Worm (Caenorhabditis elegans): ENCODE data around the gene art-1.

Gene art-1

ce11 chrII:6994677-6995076, 22.6 kb upstream of the art-1 start, which contains the start of gene unc-104 (continued):
- no peak for TF ChIP-seq nhr-129 (tag; optimal IDR thresholded peaks at IDR 0.05)
- no peak for TF ChIP-seq nhr-10 (tag; optimal IDR thresholded peaks at IDR 0.05)
- TF ChIP-seq sma-3 (GFP tag; optimal IDR thresholded peaks at IDR 0.05): no peak

ce11 chrII:6992949-6993348, 20.9 kb upstream of the art-1 start:
- TF ChIP-seq zag-1 (tag; optimal IDR thresholded peaks at IDR 0.05) (peak; percentile 88), ztf-4 (tag; optimal IDR thresholded peaks at IDR 0.05) (peak; percentile 40), lsy-2 (tag; optimal IDR thresholded peaks at IDR 0.05) (peak; percentile 32 to 75), snpc-4 (tag; optimal IDR thresholded peaks at IDR 0.05) (peak; percentile 26), C34F6.9 (tag; optimal IDR thresholded peaks at IDR 0.05) (peak; percentile 83), ztf-11 (tag; optimal IDR thresholded peaks at IDR 0.05) (no peak), mab-5 (tag; optimal IDR thresholded peaks at IDR 0.05) (peak; percentile 24), nhr-12 (tag; optimal IDR thresholded peaks at IDR 0.05) (no peak), nhr-129 (tag; optimal IDR thresholded peaks at IDR 0.05) (peak; percentile 61), F13H6.1 (tag; optimal IDR thresholded peaks at IDR 0.05) (peak; percentile 54), egl-27 (tag; optimal IDR thresholded peaks at IDR 0.05) (peak; percentile 79), unc-55 (GFP tag; optimal IDR thresholded peaks at IDR 0.05) (peak; percentile 82), crh-2 (tag; optimal IDR thresholded peaks at IDR 0.05) (peak; percentile 75), sma-9 (GFP tag; optimal IDR thresholded peaks at IDR 0.05) (peak; percentile 67), sma-9 (tag; optimal IDR thresholded peaks at IDR 0.05) (no peak), nhr-23 (tag; optimal IDR thresholded peaks at IDR 0.05) (no peak), Y55F3AM.14 (GFP tag; optimal IDR thresholded peaks at IDR 0.05) (peak; percentile 77), lin-13 (GFP tag; optimal IDR thresholded peaks at IDR 0.05) (peak; percentile 34), unc-62 (GFP tag; optimal IDR thresholded peaks at IDR 0.05) (peak; percentile 16), lin-11 (tag; optimal IDR thresholded peaks at IDR 0.05) (peak; percentile 42), blmp-1 (tag; optimal IDR thresholded peaks at IDR 0.05; ENCODE audit: insufficient read depth) (no peak)

ce11 chrII:6989830-6990287, 17.8 kb upstream of the art-1 start, which contains the start of gene C15F1.1:
C15F1.1 (plus strand) TSS chrII:6989880.
- no peak for TF ChIP-seq nhr-12 (tag; optimal IDR thresholded peaks at IDR 0.05)
- TF ChIP-seq snpc-4 (tag; optimal IDR thresholded peaks at IDR 0.05): peak; percentile 67
- TF ChIP-seq ceh-82 (tag; optimal IDR thresholded peaks at IDR 0.05): no peak
- no peak for TF ChIP-seq nhr-21 (tag; optimal IDR thresholded peaks at IDR 0.05)
- TF ChIP-seq sem-4 (tag; optimal IDR thresholded peaks at IDR 0.05): no peak
- no peak for TF ChIP-seq nhr-77 (tag; optimal IDR thresholded peaks at IDR 0.05)

- no peak for TF ChIP-seq snpc-4 (tag; optimal IDR thresholded peaks at IDR 0.05)
- peak; percentile 34 for TF ChIP-seq blmp-1 (tag; optimal IDR thresholded peaks at IDR 0.05; ENCODE audit: insufficient read depth)
- TF ChIP-seq skn-1 (tag; optimal IDR thresholded peaks at IDR 0.05): no peak
- TF ChIP-seq unc-39 (tag; optimal IDR thresholded peaks at IDR 0.05): no peak
Observed at ce11 chrII:6979646-6980045, 7.6 kb upstream of the art-1 start, which contains the start of gene C15F1.2. C15F1.2 (plus strand) TSS chrII:6979953.

ce11 chrII:6978908-6979307, 6.9 kb upstream of the art-1 start:
- no peak for TF ChIP-seq sma-3 (GFP tag; optimal IDR thresholded peaks at IDR 0.05)
- TF ChIP-seq nhr-77 (tag; optimal IDR thresholded peaks at IDR 0.05): no peak
- TF ChIP-seq mdl-1 (tag; optimal IDR thresholded peaks at IDR 0.05): no peak
- no peak for TF ChIP-seq fos-1 (tag; optimal IDR thresholded peaks at IDR 0.05)
- no peak for TF ChIP-seq skn-1 (tag; optimal IDR thresholded peaks at IDR 0.05)
- no peak for TF ChIP-seq nhr-25 (tag; optimal IDR thresholded peaks at IDR 0.05)
- no peak for TF ChIP-seq gmeb-1 (tag; optimal IDR thresholded peaks at IDR 0.05)
- no peak for TF ChIP-seq dmd-4 (tag; optimal IDR thresholded peaks at IDR 0.05)
- no peak for TF ChIP-seq nhr-6 (tag; optimal IDR thresholded peaks at IDR 0.05)
- no peak for TF ChIP-seq mab-5 (tag; optimal IDR thresholded peaks at IDR 0.05)
- TF ChIP-seq nhr-10 (tag; optimal IDR thresholded peaks at IDR 0.05): no peak
- TF ChIP-seq aly-2 (tag; optimal IDR thresholded peaks at IDR 0.05): no peak
- TF ChIP-seq ztf-4 (tag; optimal IDR thresholded peaks at IDR 0.05): no peak
- no peak for TF ChIP-seq nhr-12 (tag; optimal IDR thresholded peaks at IDR 0.05)

Measured in whole organism, L2 larva.